Fruit fly (Drosophila melanogaster) whole organism, wandering third instar larva: Measurements from ENCODE around the gene rictor.

Experiments
- Dfd ChIP-seq: fragments of >200 bp; optimal IDR thresholded peaks from 2 replicates; lab custom pipeline; 2017; ENCODE audit warnings: missing biosample characterization, missing genetic modification characterization
- Hr83 ChIP-seq: fragments of 200-300 bp; sonication (Bioruptor generic); optimal IDR thresholded peaks from 2 replicates; lab custom pipeline; 2016; ENCODE audit warnings: missing biosample characterization, mild to moderate bottlenecking, missing genetic modification characterization, moderate library complexity; ENCODE audit not compliant: poor library complexity, severe bottlenecking
- OdsH ChIP-seq: fragments of 200-800 bp; sonication (Bioruptor generic); optimal IDR thresholded peaks from 2 replicates; lab custom pipeline; 2016; ENCODE audit warnings: missing biosample characterization, mild to moderate bottlenecking, missing genetic modification characterization
- jim ChIP-seq: fragments of 175-275, 200-325 bp; sonication (Bioruptor generic); optimal IDR thresholded peaks from 2 replicates; lab custom pipeline; 2016; ENCODE audit warnings: missing biosample characterization, mild to moderate bottlenecking, missing genetic modification characterization
- pan ChIP-seq: fragments of >200 bp; optimal IDR thresholded peaks from 2 replicates; lab custom pipeline; 2017
- psq ChIP-seq: fragments of 200-800 bp; sonication (Bioruptor generic); optimal IDR thresholded peaks from 3 replicates; lab custom pipeline; 2017; ENCODE audit warnings: missing biosample characterization, mild to moderate bottlenecking, missing genetic modification characterization, moderate library complexity
- rgr ChIP-seq: fragments of 200-800 bp; sonication (Bioruptor generic); optimal IDR thresholded peaks from 3 replicates; lab custom pipeline; 2016; ENCODE audit warnings: missing biosample characterization, mild to moderate bottlenecking, missing genetic modification characterization

dm6 chrX:19294030-19294429 lies 33.0 kb upstream of the rictor start:
- TF ChIP-seq rgr: no peak
- TF ChIP-seq psq: no peak
- no peak for TF ChIP-seq pan
- no peak for TF ChIP-seq Dfd
- TF ChIP-seq Hr83: no peak
- no peak for TF ChIP-seq jim
- no peak for TF ChIP-seq OdsH (GFP tag; lab: Kevin White, UChicago)
